Worm (Caenorhabditis elegans) whole organism, young adult: ENCODE measurements around the gene Y75B8A.19.

Experiments used
- Y56A3A.18 ChIP-seq: fragments of 200-800 bp; sonication (Bioruptor generic); IDR thresholded peaks from 2 replicates; pipeline ENCODE4 v1.3.6; 2022; ENCODE audit warnings: missing genetic modification reagents, missing genetic modification characterization, missing compliant biosample characterization
- akir-1 ChIP-seq: fragments of 200-800 bp; sonication (Bioruptor generic); optimal IDR thresholded peaks from 2 replicates; lab custom pipeline; 2018; ENCODE audit warnings: mild to moderate bottlenecking, missing genetic modification characterization, moderate library complexity, missing compliant biosample characterization
- ama-1 ChIP-seq, 3 experiments: fragments of 150-350 bp in 1 of 3; sonication (generic microtip) in 2 of 3; optimal IDR thresholded peaks; 2 replicates each; lab custom pipeline; 2014 to 2018; ENCODE audit warnings: missing biosample characterization in 2 of 3, missing genetic modification characterization in 2 of 3, missing genetic modification reagents in 2 of 3
- mcd-1 ChIP-seq: fragments of 200-800 bp; sonication (Bioruptor generic); IDR thresholded peaks from 2 replicates; pipeline ENCODE4 v1.3.6; 2022; ENCODE audit warnings: missing genetic modification reagents, missing genetic modification characterization, missing compliant biosample characterization
- nhr-90 ChIP-seq: sonication (generic microtip); optimal IDR thresholded peaks from 2 replicates; lab custom pipeline; 2016; ENCODE audit warnings: missing genotype, mild to moderate bottlenecking, missing genetic modification characterization, missing compliant biosample characterization

ce11 chrIII:12260413-12260812 is 34.0 kb downstream of the Y75B8A.19 start:
- TF ChIP-seq akir-1 (no peak), Y56A3A.18 (GFP tag; lab: Robert Waterston, UW) (no peak), ama-1 (optimal IDR thresholded peaks at IDR 0.05; lab: Kevin White, UChicago) (no peak), ama-1 (GFP tag; optimal IDR thresholded peaks at IDR 0.05; lab: Kevin White, UChicago) (no peak), nhr-90 (tag; lab: Kevin White, UChicago) (no peak), mcd-1 (GFP tag; lab: Robert Waterston, UW) (no peak)
